Fruit fly (Drosophila melanogaster) whole organism, embryonic: ENCODE data around the gene CG46441.

Source experiments
- Awh ChIP-seq: fragments of 200-800 bp; sonication (Bioruptor generic); IDR thresholded peaks from 2 replicates; pipeline ENCODE4, ENCODE4 v1.3.6; 2022; ENCODE audit warnings: missing biosample characterization, missing genetic modification characterization
- CG1024 ChIP-seq: fragments of 200-800 bp; sonication (Bioruptor generic); IDR thresholded peaks from 2 replicates; pipeline ENCODE4 v1.3.6; 2022; ENCODE audit warnings: missing biosample characterization, missing genetic modification characterization
- CG10321 ChIP-seq: fragments of 200-800 bp; sonication (Bioruptor generic); IDR thresholded peaks from 2 replicates; pipeline ENCODE4 v1.3.6; 2022; ENCODE audit warnings: missing biosample characterization, missing genetic modification characterization
- CG12769 ChIP-seq: fragments of 200-800 bp; sonication (Bioruptor generic); optimal IDR thresholded peaks from 2 replicates; lab custom pipeline; 2019; ENCODE audit warnings: missing biosample characterization, mild to moderate bottlenecking, missing genetic modification characterization, moderate library complexity
- CG13287 ChIP-seq: fragments of 200-800 bp; sonication (Bioruptor generic); IDR thresholded peaks from 2 replicates; pipeline ENCODE4 v1.3.6; 2022; ENCODE audit warnings: missing biosample characterization, missing genetic modification characterization; ENCODE audit not compliant: partially characterized antibody
- CG15601 ChIP-seq: fragments of 200-800 bp; sonication (Bioruptor generic); optimal IDR thresholded peaks from 3 replicates; lab custom pipeline; 2019; ENCODE audit warnings: missing biosample characterization, mild to moderate bottlenecking, missing genetic modification characterization, moderate library complexity
- CG2199 ChIP-seq: fragments of 200-800 bp; sonication (Bioruptor generic); IDR thresholded peaks from 3 replicates; pipeline ENCODE4 v1.3.6; 2022; ENCODE audit warnings: missing biosample characterization, missing genetic modification characterization
- CG31224 ChIP-seq: fragments of 200-800 bp; sonication (Bioruptor generic); IDR thresholded peaks from 2 replicates; pipeline ENCODE4 v1.3.6; 2022; ENCODE audit warnings: missing biosample characterization, missing genetic modification characterization
- CG33213 ChIP-seq: fragments of 200-800 bp; sonication (Bioruptor generic); optimal IDR thresholded peaks from 3 replicates; lab custom pipeline; 2016; ENCODE audit warnings: missing biosample characterization, missing genetic modification characterization
- CG42726 ChIP-seq: fragments of 200-800 bp; sonication (Bioruptor generic); IDR thresholded peaks from 2 replicates; pipeline ENCODE4 v1.3.6; 2022; ENCODE audit warnings: missing biosample characterization, missing genetic modification characterization; ENCODE audit not compliant: partially characterized antibody
- CG4328 ChIP-seq: fragments of 200-800 bp; sonication (Bioruptor generic); optimal IDR thresholded peaks from 3 replicates; lab custom pipeline; 2017; ENCODE audit warnings: missing biosample characterization, missing genetic modification reagents, missing genetic modification characterization
- CG4854 ChIP-seq: fragments of 200-800 bp; sonication (Bioruptor generic); optimal IDR thresholded peaks from 2 replicates; lab custom pipeline; 2016; ENCODE audit warnings: missing biosample characterization, missing genetic modification characterization, inconsistent platforms
- CG6175 ChIP-seq: fragments of 200-800 bp; sonication (Bioruptor generic); IDR thresholded peaks from 3 replicates; pipeline ENCODE4 v1.3.6; 2022; ENCODE audit warnings: missing biosample characterization, missing genetic modification characterization
- CG6683 ChIP-seq: fragments of 200-800 bp; sonication (Bioruptor generic); optimal IDR thresholded peaks from 2 replicates; lab custom pipeline; 2017; ENCODE audit warnings: missing biosample characterization, mild to moderate bottlenecking, missing genetic modification characterization, missing genetic modification reagents
- CG6813 ChIP-seq: fragments of 200-800 bp; sonication (Bioruptor generic); optimal IDR thresholded peaks from 2 replicates; lab custom pipeline; 2017; ENCODE audit warnings: missing biosample characterization, missing genetic modification characterization, mild to moderate bottlenecking, moderate library complexity, missing genetic modification reagents
- CG6854 ChIP-seq: fragments of 200-800 bp; sonication (Bioruptor generic); optimal IDR thresholded peaks from 3 replicates; lab custom pipeline; 2017; ENCODE audit warnings: missing biosample characterization, mild to moderate bottlenecking, missing genetic modification characterization
- CG7357 ChIP-seq: fragments of 200-800 bp; sonication (Bioruptor generic); IDR thresholded peaks from 3 replicates; pipeline ENCODE4 v1.3.6; 2022; ENCODE audit warnings: missing biosample characterization, missing genetic modification characterization
- CG7372 ChIP-seq: fragments of 200-800 bp; sonication (Bioruptor generic); IDR thresholded peaks from 2 replicates; pipeline ENCODE4 v1.3.6; 2022; ENCODE audit warnings: missing biosample characterization, missing genetic modification characterization
- CG7745 ChIP-seq: fragments of 200-800 bp; sonication (Bioruptor generic); optimal IDR thresholded peaks from 2 replicates; lab custom pipeline; 2018; ENCODE audit warnings: missing biosample characterization, mild to moderate bottlenecking, missing genetic modification characterization, moderate library complexity
- CG8359 ChIP-seq: fragments of 200-800 bp; sonication (Bioruptor generic); optimal IDR thresholded peaks from 2 replicates; lab custom pipeline; 2017; ENCODE audit warnings: missing biosample characterization, mild to moderate bottlenecking, missing genetic modification characterization, borderline replicate concordance
- CG9437 ChIP-seq: fragments of 200-800 bp; sonication (Bioruptor generic); optimal IDR thresholded peaks from 2 replicates; lab custom pipeline; 2018; ENCODE audit warnings: missing biosample characterization, mild to moderate bottlenecking, missing genetic modification characterization
- Dek ChIP-seq: fragments of 200-800 bp; sonication (Bioruptor generic); optimal IDR thresholded peaks from 3 replicates; lab custom pipeline; 2019; ENCODE audit warnings: missing biosample characterization, mild to moderate bottlenecking, missing genetic modification characterization, moderate library complexity
- HmgD ChIP-seq: fragments of 200-800 bp; sonication (Bioruptor generic); optimal IDR thresholded peaks from 3 replicates; lab custom pipeline; 2016; ENCODE audit warnings: missing biosample characterization, missing genetic modification characterization
- HmgZ ChIP-seq: fragments of 200-800 bp; sonication (Bioruptor generic); optimal IDR thresholded peaks from 2 replicates; lab custom pipeline; 2018; ENCODE audit warnings: missing biosample characterization, mild to moderate bottlenecking, missing genetic modification characterization
- Lhr ChIP-seq: fragments of 200-800 bp; sonication (Bioruptor generic); optimal IDR thresholded peaks from 3 replicates; lab custom pipeline; 2017; ENCODE audit warnings: mild to moderate bottlenecking, missing biosample characterization, missing genetic modification reagents, missing genetic modification characterization
- Lim3 ChIP-seq: fragments of 200-800 bp; sonication (Bioruptor generic); IDR thresholded peaks from 2 replicates; pipeline ENCODE4 v1.3.6; 2022; ENCODE audit warnings: missing biosample characterization, missing genetic modification characterization
- Mes4 ChIP-seq: fragments of 200-800 bp; sonication (Bioruptor generic); optimal IDR thresholded peaks from 2 replicates; lab custom pipeline; 2016; ENCODE audit warnings: missing biosample characterization, missing genetic modification characterization
- Nf-YB ChIP-seq: fragments of 200-800 bp; sonication (Bioruptor generic); optimal IDR thresholded peaks from 3 replicates; lab custom pipeline; 2019; ENCODE audit warnings: missing biosample characterization, mild to moderate bottlenecking, missing genetic modification characterization, moderate library complexity
- Opbp ChIP-seq: fragments of 200-800 bp; sonication (Bioruptor generic); IDR thresholded peaks from 3 replicates; pipeline ENCODE4 v1.3.6; 2022; ENCODE audit warnings: missing biosample characterization, missing genetic modification characterization; ENCODE audit not compliant: partially characterized antibody
- Scr ChIP-seq: fragments of 200-800 bp; sonication (Bioruptor generic); IDR thresholded peaks from 2 replicates; pipeline ENCODE4 v1.3.6; 2022; ENCODE audit warnings: missing biosample characterization, missing genetic modification characterization; ENCODE audit not compliant: partially characterized antibody
- Six4 ChIP-seq: fragments of 200-800 bp; sonication (Bioruptor generic); optimal IDR thresholded peaks from 2 replicates; lab custom pipeline; 2016; ENCODE audit warnings: missing biosample characterization, missing genetic modification characterization
- Taf1 ChIP-seq: fragments of 200-800 bp; sonication (Bioruptor generic); IDR thresholded peaks from 2 replicates; pipeline ENCODE4 v1.3.6; 2022; ENCODE audit warnings: missing biosample characterization, missing genetic modification characterization
- bowl ChIP-seq: fragments of 200-800 bp; sonication (Bioruptor generic); IDR thresholded peaks from 2 replicates; pipeline ENCODE4 v1.3.6; 2022; ENCODE audit warnings: missing biosample characterization, missing genetic modification characterization
- croc ChIP-seq: fragments of 200-800 bp; sonication (Bioruptor generic); conservative IDR thresholded peaks from 3 replicates; pipeline ENCODE4 v1.3.6; 2022; ENCODE audit warnings: missing biosample characterization, missing genetic modification characterization
- danr ChIP-seq: fragments of 200-800 bp; sonication (Bioruptor generic); IDR thresholded peaks from 2 replicates; pipeline ENCODE4 v1.3.6; 2022; ENCODE audit warnings: missing biosample characterization, missing genetic modification characterization
- dimm ChIP-seq: fragments of 200-800 bp; sonication (Bioruptor generic); IDR thresholded peaks from 2 replicates; pipeline ENCODE4 v1.3.6; 2022; ENCODE audit warnings: missing biosample characterization, missing genetic modification characterization
- en ChIP-seq: fragments of 200-800 bp; sonication (Bioruptor generic); optimal IDR thresholded peaks from 2 replicates; lab custom pipeline; 2016; ENCODE audit warnings: missing biosample characterization, missing genetic modification characterization
- fd102C ChIP-seq: fragments of 200-800 bp; sonication (Bioruptor generic); optimal IDR thresholded peaks from 2 replicates; lab custom pipeline; 2018; ENCODE audit warnings: missing biosample characterization, mild to moderate bottlenecking, missing genetic modification characterization, moderate library complexity
- fu2 ChIP-seq: fragments of 200-800 bp; sonication (Bioruptor generic); optimal IDR thresholded peaks from 2 replicates; lab custom pipeline; 2016; ENCODE audit warnings: missing biosample characterization, missing genetic modification characterization
- gcm ChIP-seq: fragments of 200-800 bp; sonication (Bioruptor generic); optimal IDR thresholded peaks from 2 replicates; lab custom pipeline; 2019; ENCODE audit warnings: missing biosample characterization, mild to moderate bottlenecking, missing genetic modification characterization, moderate library complexity
- gt ChIP-seq: fragments of 200-800 bp; sonication (Bioruptor generic); IDR thresholded peaks from 2 replicates; pipeline ENCODE4 v1.3.6; 2022; ENCODE audit warnings: missing biosample characterization, missing genetic modification characterization
- h ChIP-seq: fragments of >200 bp; optimal IDR thresholded peaks from 2 replicates; lab custom pipeline; 2017
- lilli ChIP-seq: fragments of 200-800 bp; sonication (Bioruptor generic); optimal IDR thresholded peaks from 3 replicates; lab custom pipeline; 2016; ENCODE audit warnings: missing biosample characterization, missing genetic modification characterization
- mam ChIP-seq: fragments of 200-800 bp; sonication (Bioruptor generic); optimal IDR thresholded peaks from 3 replicates; lab custom pipeline; 2016; ENCODE audit warnings: missing biosample characterization, missing genetic modification characterization
- sob ChIP-seq: fragments of 200-800 bp; sonication (Bioruptor generic); IDR thresholded peaks from 2 replicates; pipeline ENCODE4 v1.3.6; 2022; ENCODE audit warnings: missing biosample characterization, missing genetic modification characterization
- stwl ChIP-seq: fragments of 200-800 bp; sonication (Bioruptor generic); optimal IDR thresholded peaks from 3 replicates; lab custom pipeline; 2018; ENCODE audit warnings: missing biosample characterization, mild to moderate bottlenecking, missing genetic modification characterization, moderate library complexity
- tap ChIP-seq: fragments of 200-800 bp; optimal IDR thresholded peaks from 3 replicates; lab custom pipeline; 2019; ENCODE audit warnings: missing biosample characterization, mild to moderate bottlenecking, missing genetic modification characterization, moderate library complexity
- tin ChIP-seq: fragments of 200-800 bp; sonication (Bioruptor generic); optimal IDR thresholded peaks from 3 replicates; lab custom pipeline; 2016; ENCODE audit warnings: missing biosample characterization, missing genetic modification characterization
- zfh2 ChIP-seq: fragments of 200-800 bp; sonication (Bioruptor generic); optimal IDR thresholded peaks from 2 replicates; lab custom pipeline; 2016; ENCODE audit warnings: missing biosample characterization, missing genetic modification characterization

The CG46441 gene

dm6 chr3R:20542283-20543144 is 40.7 kb upstream of the CG46441 start (continued):
- TF ChIP-seq CG4328 (GFP tag; lab: Kevin White, UChicago) (peak; percentile 36), bowl (no peak), CG2199 (GFP tag; lab: Robert Waterston, UW) (no peak), gt (GFP tag; lab: Robert Waterston, UW) (no peak), Awh (GFP tag; lab: Robert Waterston, UW) (peak; percentile 74), CG7357 (GFP tag; lab: Robert Waterston, UW) (no peak), stwl (tag; lab: Kevin White, UChicago) (no peak), CG42726 (GFP tag; lab: Robert Waterston, UW) (no peak), Lim3 (GFP tag; lab: Robert Waterston, UW) (no peak), CG8359 (GFP tag; lab: Kevin White, UChicago) (peak; percentile 5), danr (GFP tag; lab: Robert Waterston, UW) (no peak), CG12769 (tag; lab: Kevin White, UChicago) (peak; percentile 9), mam (no peak), CG6175 (no peak), CG15601 (tag; lab: Kevin White, UChicago) (peak; percentile 81), HmgZ (no peak), CG7745 (peak; percentile 75), CG4854 (GFP tag; lab: Kevin White, UChicago) (no peak), CG33213 (GFP tag; lab: Kevin White, UChicago) (no peak), zfh2 (GFP tag; lab: Kevin White, UChicago) (no peak), tap (tag; lab: Kevin White, UChicago) (peak; percentile 41), tin (GFP tag; lab: Kevin White, UChicago) (no peak), h (lab: Kevin White, UChicago) (no peak), fu2 (no peak), lilli (no peak), CG10321 (GFP tag; lab: Robert Waterston, UW) (0 out of 2 replicates have a peak, but pooled peaks have one; percentile 39), HmgD (GFP tag; lab: Kevin White, UChicago) (no peak), Taf1 (GFP tag; lab: Robert Waterston, UW) (no peak), en (GFP tag; lab: Kevin White, UChicago) (no peak), Lhr (peak; percentile 15), Opbp (GFP tag; lab: Robert Waterston, UW) (no peak), Mes4 (peak; percentile 18), gcm (peak; percentile 72), fd102C (GFP tag; lab: Kevin White, UChicago) (peak; percentile 75), CG7372 (GFP tag; lab: Robert Waterston, UW) (no peak), CG6683 (GFP tag; lab: Kevin White, UChicago) (no peak), dimm (0 out of 2 replicates have a peak, but pooled peaks have one; percentile 27), CG1024 (GFP tag; lab: Robert Waterston, UW) (no peak), Six4 (GFP tag; lab: Kevin White, UChicago) (peak; percentile 34), Dek (tag; lab: Kevin White, UChicago) (peak; percentile 15), CG6854 (peak; percentile 13), CG6813 (peak; percentile 77), CG13287 (GFP tag; lab: Robert Waterston, UW) (no peak), CG31224 (no peak), croc (no peak), Nf-YB (GFP tag; lab: Kevin White, UChicago) (peak; percentile 33), sob (GFP tag; lab: Robert Waterston, UW) (peak; percentile 49), CG9437 (GFP tag; lab: Kevin White, UChicago) (no peak), Scr (GFP tag; lab: Robert Waterston, UW) (no peak)
